Fruit fly (Drosophila melanogaster) whole organism, embryonic: ENCODE results near the gene CG11980.

ENCODE experiments used
- BEAF-32 ChIP-seq: fragments of 200-800 bp; sonication (Bioruptor generic); optimal IDR thresholded peaks from 3 replicates; lab custom pipeline; 2017; ENCODE audit warnings: missing biosample characterization, missing genetic modification characterization, mild to moderate bottlenecking, moderate library complexity, missing genetic modification reagents
- Bgb ChIP-seq: fragments of 200-800 bp; sonication (Bioruptor generic); IDR thresholded peaks from 2 replicates; pipeline ENCODE4 v1.3.6; 2022; ENCODE audit warnings: missing biosample characterization, missing genetic modification characterization; ENCODE audit not compliant: partially characterized antibody
- CG1024 ChIP-seq: fragments of 200-800 bp; sonication (Bioruptor generic); IDR thresholded peaks from 2 replicates; pipeline ENCODE4 v1.3.6; 2022; ENCODE audit warnings: missing biosample characterization, missing genetic modification characterization
- CG11456 ChIP-seq: fragments of 200-800 bp; sonication (Bioruptor generic); IDR thresholded peaks from 3 replicates; pipeline ENCODE4 v1.3.6; 2022; ENCODE audit warnings: missing biosample characterization, missing genetic modification characterization
- CG11504 ChIP-seq: fragments of 200-800 bp; sonication (Bioruptor generic); optimal IDR thresholded peaks from 3 replicates; lab custom pipeline; 2019; ENCODE audit warnings: missing biosample characterization, mild to moderate bottlenecking, missing genetic modification characterization, moderate library complexity
- CG13624 ChIP-seq: fragments of 200-800 bp; sonication (Bioruptor generic); optimal IDR thresholded peaks from 2 replicates; lab custom pipeline; 2016; ENCODE audit warnings: missing biosample characterization, missing genetic modification characterization
- CG14860 ChIP-seq: fragments of 200-800 bp; sonication (Bioruptor generic); IDR thresholded peaks from 3 replicates; pipeline ENCODE4 v1.3.6; 2022; ENCODE audit warnings: missing biosample characterization, missing genetic modification characterization; ENCODE audit not compliant: partially characterized antibody
- CG17912 ChIP-seq: fragments of 200-800 bp; sonication (Bioruptor generic); optimal IDR thresholded peaks from 2 replicates; lab custom pipeline; 2018; ENCODE audit warnings: missing biosample characterization, mild to moderate bottlenecking, missing genetic modification characterization
- CG18476 ChIP-seq: fragments of 200-800 bp; sonication (Bioruptor generic); optimal IDR thresholded peaks from 2 replicates; lab custom pipeline; 2016; ENCODE audit warnings: missing biosample characterization, mild to moderate bottlenecking, missing genetic modification characterization
- CG32767 ChIP-seq: fragments of 200-800 bp; sonication (Bioruptor generic); IDR thresholded peaks from 2 replicates; pipeline ENCODE4 v1.3.6; 2022; ENCODE audit warnings: missing biosample characterization, missing genetic modification characterization
- CG32772 ChIP-seq: fragments of 200-800 bp; sonication (Bioruptor generic); IDR thresholded peaks from 2 replicates; pipeline ENCODE4 v1.3.6; 2022; ENCODE audit warnings: missing biosample characterization, missing genetic modification characterization
- CG33557 ChIP-seq: fragments of 200-800 bp; sonication (Bioruptor generic); optimal IDR thresholded peaks from 2 replicates; lab custom pipeline; 2019; ENCODE audit warnings: missing biosample characterization, mild to moderate bottlenecking, missing genetic modification characterization, moderate library complexity
- CG34224 ChIP-seq: fragments of 200-800 bp; sonication (Bioruptor generic); IDR thresholded peaks from 3 replicates; pipeline ENCODE4 v1.3.6; 2022; ENCODE audit warnings: missing biosample characterization, missing genetic modification characterization; ENCODE audit not compliant: partially characterized antibody
- CG3838 ChIP-seq: fragments of 200-800 bp; sonication (Bioruptor generic); optimal IDR thresholded peaks from 3 replicates; lab custom pipeline; 2016; ENCODE audit warnings: missing biosample characterization, missing genetic modification characterization
- CG42726 ChIP-seq: fragments of 200-800 bp; sonication (Bioruptor generic); IDR thresholded peaks from 2 replicates; pipeline ENCODE4 v1.3.6; 2022; ENCODE audit warnings: missing biosample characterization, missing genetic modification characterization; ENCODE audit not compliant: partially characterized antibody
- CG4282 ChIP-seq: fragments of 200-800 bp; sonication (Bioruptor generic); optimal IDR thresholded peaks from 2 replicates; lab custom pipeline; 2016; ENCODE audit warnings: missing biosample characterization, missing genetic modification characterization
- CG7357 ChIP-seq: fragments of 200-800 bp; sonication (Bioruptor generic); IDR thresholded peaks from 3 replicates; pipeline ENCODE4 v1.3.6; 2022; ENCODE audit warnings: missing biosample characterization, missing genetic modification characterization
- CG7839 ChIP-seq: fragments of 200-800 bp; sonication (Bioruptor generic); optimal IDR thresholded peaks from 3 replicates; lab custom pipeline; 2018; ENCODE audit warnings: missing biosample characterization, mild to moderate bottlenecking, missing genetic modification characterization, moderate library complexity
- CG7963 ChIP-seq: fragments of 200-800 bp; sonication (Bioruptor generic); IDR thresholded peaks from 3 replicates; pipeline ENCODE4 v1.3.6; 2022; ENCODE audit warnings: missing biosample characterization, missing genetic modification characterization; ENCODE audit not compliant: partially characterized antibody
- CG8290 ChIP-seq, 3 experiments: fragments of 200-800 bp; sonication (Bioruptor generic); optimal IDR thresholded peaks; 2 replicates each; lab custom pipeline; 2016 to 2019; ENCODE audit warnings: missing biosample characterization in 3 of 3, missing genetic modification characterization in 3 of 3, mild to moderate bottlenecking in 2 of 3, moderate library complexity in 1 of 3
- CG9797 ChIP-seq: fragments of 200-800 bp; sonication (Bioruptor generic); optimal IDR thresholded peaks from 3 replicates; lab custom pipeline; 2018; ENCODE audit warnings: missing biosample characterization, mild to moderate bottlenecking, missing genetic modification characterization
- CG9817 ChIP-seq: fragments of 200-800 bp; sonication (Bioruptor generic); optimal IDR thresholded peaks from 2 replicates; lab custom pipeline; 2018; ENCODE audit warnings: missing biosample characterization, mild to moderate bottlenecking, missing genetic modification characterization, moderate library complexity
- CG9876 ChIP-seq: fragments of 200-800 bp; sonication (Bioruptor generic); optimal IDR thresholded peaks from 2 replicates; lab custom pipeline; 2016; ENCODE audit warnings: missing biosample characterization, missing genetic modification characterization
- CTCF ChIP-seq: fragments of 200-800 bp; sonication (Bioruptor generic); optimal IDR thresholded peaks from 2 replicates; lab custom pipeline; 2017; ENCODE audit warnings: missing biosample characterization, mild to moderate bottlenecking, missing genetic modification characterization, moderate library complexity
- D19B ChIP-seq: fragments of 200-800 bp; sonication (Bioruptor generic); optimal IDR thresholded peaks from 2 replicates; lab custom pipeline; 2017; ENCODE audit warnings: missing biosample characterization, mild to moderate bottlenecking, missing genetic modification characterization
- Eip74EF ChIP-seq, 2 experiments: fragments of 200-800 bp in 1 of 2; fragments of >200 bp in 1 of 2; sonication (Bioruptor generic) in 1 of 2; optimal IDR thresholded peaks; 2 replicates each; lab custom pipeline; 2017 to 2019; ENCODE audit warnings: missing biosample characterization in 2 of 2, missing genetic modification characterization in 2 of 2, mild to moderate bottlenecking in 1 of 2, moderate library complexity in 1 of 2
- Fer1 ChIP-seq: fragments of 200-800 bp; sonication (Bioruptor generic); optimal IDR thresholded peaks from 2 replicates; lab custom pipeline; 2017; ENCODE audit warnings: missing biosample characterization, mild to moderate bottlenecking, missing genetic modification characterization
- GATAe ChIP-seq: fragments of 200-800 bp; sonication (Bioruptor generic); conservative IDR thresholded peaks from 2 replicates; pipeline ENCODE4 v1.3.6; 2022; ENCODE audit warnings: missing biosample characterization, missing genetic modification characterization
- Hey ChIP-seq: fragments of 200-800 bp; sonication (Bioruptor generic); optimal IDR thresholded peaks from 3 replicates; lab custom pipeline; 2018; ENCODE audit warnings: missing biosample characterization, mild to moderate bottlenecking, missing genetic modification characterization
- Hr78 ChIP-seq, 2 experiments: fragments of 200-800 bp in 1 of 2; fragments of >200 bp in 1 of 2; sonication (Bioruptor generic) in 1 of 2; optimal IDR thresholded peaks; 2 replicates each; lab custom pipeline; 2017 to 2019; ENCODE audit warnings: missing biosample characterization in 2 of 2, missing genetic modification characterization in 2 of 2, mild to moderate bottlenecking in 1 of 2, moderate library complexity in 1 of 2
- Ptx1 ChIP-seq: fragments of 200-800 bp; sonication (Bioruptor generic); IDR thresholded peaks from 2 replicates; pipeline ENCODE4 v1.3.6; 2022; ENCODE audit warnings: missing biosample characterization, missing genetic modification characterization
- amos ChIP-seq: fragments of 200-800 bp; sonication (Bioruptor generic); IDR thresholded peaks from 2 replicates; pipeline ENCODE4 v1.3.6; 2022; ENCODE audit warnings: missing biosample characterization, missing genetic modification characterization; ENCODE audit not compliant: partially characterized antibody
- bcd ChIP-seq: fragments of 200-800 bp; sonication (Bioruptor generic); optimal IDR thresholded peaks from 2 replicates; lab custom pipeline; 2017; ENCODE audit warnings: missing biosample characterization, mild to moderate bottlenecking, missing genetic modification characterization
- dmrt99B ChIP-seq: fragments of 200-800 bp; sonication (Bioruptor generic); optimal IDR thresholded peaks from 2 replicates; lab custom pipeline; 2018; ENCODE audit warnings: missing biosample characterization, mild to moderate bottlenecking, missing genetic modification characterization, moderate library complexity
- fru ChIP-seq: fragments of >200 bp; optimal IDR thresholded peaks from 2 replicates; lab custom pipeline; 2017
- gsb-n ChIP-seq: fragments of 200-800 bp; sonication (Bioruptor generic); optimal IDR thresholded peaks from 3 replicates; lab custom pipeline; 2018; ENCODE audit warnings: missing biosample characterization, mild to moderate bottlenecking, missing genetic modification characterization
- hkb ChIP-seq, 2 experiments: fragments of 200-800 bp in 1 of 2; fragments of >200 bp in 1 of 2; sonication (Bioruptor generic) in 1 of 2; IDR thresholded peaks in 1 of 2; optimal IDR thresholded peaks in 1 of 2; 2 replicates each; pipeline versions ENCODE4 v1.3.6 to Lab custom; 2017 to 2022; ENCODE audit warnings: missing biosample characterization in 1 of 2, missing genetic modification characterization in 1 of 2
- ind ChIP-seq: fragments of 200-800 bp; sonication (Bioruptor generic); optimal IDR thresholded peaks from 3 replicates; lab custom pipeline; 2016; ENCODE audit warnings: missing biosample characterization, missing genetic modification characterization
- mld ChIP-seq: fragments of 200-800 bp; sonication (Bioruptor generic); IDR thresholded peaks from 3 replicates; pipeline ENCODE4 v1.3.6; 2022; ENCODE audit warnings: missing biosample characterization, missing genetic modification characterization; ENCODE audit not compliant: partially characterized antibody
- nmo ChIP-seq: fragments of 200-800 bp; sonication (Bioruptor generic); optimal IDR thresholded peaks from 2 replicates; lab custom pipeline; 2018; ENCODE audit warnings: missing biosample characterization, mild to moderate bottlenecking, missing genetic modification characterization, moderate library complexity
- pan ChIP-seq, 4 experiments: fragments of >200 bp in 3 of 4; fragments of 200-800 bp in 1 of 4; sonication (Bioruptor generic) in 1 of 4; optimal IDR thresholded peaks in 3 of 4; IDR thresholded peaks in 1 of 4; 2 replicates each; pipeline versions ENCODE4 v1.3.6 to Lab custom; 2017 to 2022; ENCODE audit warnings: missing biosample characterization in 2 of 4, missing genetic modification characterization in 2 of 4, mixed read lengths in 1 of 4
- pita ChIP-seq: fragments of 200-800 bp; sonication (Bioruptor generic); optimal IDR thresholded peaks from 2 replicates; lab custom pipeline; 2017; ENCODE audit warnings: missing biosample characterization, mild to moderate bottlenecking, missing genetic modification characterization
- seq ChIP-seq: fragments of 200-800 bp; sonication (Bioruptor generic); IDR thresholded peaks from 2 replicates; pipeline ENCODE4 v1.3.6; 2022; ENCODE audit warnings: missing biosample characterization, missing genetic modification characterization
- tap ChIP-seq: fragments of 200-800 bp; optimal IDR thresholded peaks from 3 replicates; lab custom pipeline; 2019; ENCODE audit warnings: missing biosample characterization, mild to moderate bottlenecking, missing genetic modification characterization, moderate library complexity
- ttk ChIP-seq: fragments of 200-800 bp; sonication (Bioruptor generic); IDR thresholded peaks from 2 replicates; pipeline ENCODE4 v2.1.2; 2022; ENCODE audit warnings: missing biosample characterization, missing genetic modification characterization
- tx ChIP-seq: fragments of 200-800 bp; sonication (Bioruptor generic); optimal IDR thresholded peaks from 2 replicates; lab custom pipeline; 2016; ENCODE audit warnings: missing biosample characterization, missing genetic modification characterization

The CG11980 gene

dm6 chr3R:9033619-9034401 is 30.0 kb downstream of the CG11980 start (continued):
- TF ChIP-seq nmo (GFP tag; lab: Kevin White, UChicago), result peak; percentile 88
- peak; percentile 63 for TF ChIP-seq seq (GFP tag; lab: Robert Waterston, UW)
- TF ChIP-seq tap (tag; lab: Kevin White, UChicago), result peak; percentile 79
- no peak for TF ChIP-seq CG14860 (GFP tag; lab: Robert Waterston, UW)
- peak; percentile 88 for TF ChIP-seq CG33557 (GFP tag; lab: Kevin White, UChicago)
- TF ChIP-seq CG9797 (GFP tag; lab: Kevin White, UChicago), result no peak
- peak; percentile 54 for TF ChIP-seq CG17912 (GFP tag; lab: Kevin White, UChicago)
- peak; percentile 64 for TF ChIP-seq D19B
- peak; percentile 50 for TF ChIP-seq CG8290 (GFP tag; optimal IDR thresholded peaks at IDR 0.05; lab: Kevin White, UChicago)
- TF ChIP-seq CG8290 (tag; optimal IDR thresholded peaks at IDR 0.05; lab: Kevin White, UChicago), result peak; percentile 62 to 88
- no peak for TF ChIP-seq CG11456 (GFP tag; lab: Robert Waterston, UW)
- TF ChIP-seq CG7839 (tag; lab: Kevin White, UChicago), result peak; percentile 88
- TF ChIP-seq CG7357 (GFP tag; lab: Robert Waterston, UW), result no peak
- TF ChIP-seq pan (optimal IDR thresholded peaks at IDR 0.05; lab: Kevin White, UChicago), result no peak
- peak in 1 of 2 experiments; percentile 56 for TF ChIP-seq pan (GFP tag; optimal IDR thresholded peaks at IDR 0.05 in 1 of 2, IDR thresholded peaks at IDR 0.05 in 1 of 2)
- TF ChIP-seq ttk (GFP tag; lab: Robert Waterston, UW), result 0 out of 2 replicates have a peak, but pooled peaks have one; percentile 14
- peak; percentile 75; the same call in 1 of the 2 replicates for TF ChIP-seq CG42726 (GFP tag; lab: Robert Waterston, UW)
- TF ChIP-seq CG7963 (GFP tag; lab: Robert Waterston, UW), result no peak
- peak; percentile 57 for TF ChIP-seq ind
- peak; percentile 80 for TF ChIP-seq gsb-n (tag; lab: Kevin White, UChicago)
- TF ChIP-seq mld (GFP tag; lab: Robert Waterston, UW), result no peak
- TF ChIP-seq CG32767, result peak; percentile 70; the same call in 1 of the 2 replicates
- TF ChIP-seq CG34224, result 0 out of 3 replicates have a peak, but pooled peaks have one; percentile 15
- TF ChIP-seq CG9876 (GFP tag; lab: Kevin White, UChicago), result no peak
- TF ChIP-seq BEAF-32 (GFP tag; lab: Kevin White, UChicago), result peak; percentile 6
- TF ChIP-seq CG18476 (GFP tag; lab: Kevin White, UChicago), result peak; percentile 61
- peak; percentile 82 for TF ChIP-seq bcd (GFP tag; lab: Kevin White, UChicago)
- TF ChIP-seq CG4282 (GFP tag; lab: Kevin White, UChicago), result no peak
- peak; percentile 89 for TF ChIP-seq dmrt99B (tag; lab: Kevin White, UChicago)
- peak; percentile 68 for TF ChIP-seq CG32772 (GFP tag; lab: Robert Waterston, UW)
- TF ChIP-seq CG3838 (GFP tag; lab: Kevin White, UChicago), result peak; percentile 39
- peak; percentile 90 for TF ChIP-seq Fer1 (GFP tag; lab: Kevin White, UChicago)
- TF ChIP-seq Ptx1 (GFP tag; lab: Robert Waterston, UW), result peak; percentile 71
- no peak for TF ChIP-seq tx (GFP tag; lab: Kevin White, UChicago)
- peak; percentile 69 for TF ChIP-seq CG13624 (GFP tag; lab: Kevin White, UChicago)
- peak; percentile 6 for TF ChIP-seq CTCF (GFP tag; lab: Kevin White, UChicago)
- TF ChIP-seq Hey (tag; lab: Kevin White, UChicago), result peak; percentile 22
- TF ChIP-seq CG1024 (GFP tag; lab: Robert Waterston, UW), result no peak
- peak in 1 of 2 experiments; percentile 74 for TF ChIP-seq Hr78 (GFP tag; optimal IDR thresholded peaks at IDR 0.05; lab: Kevin White, UChicago)
- peak; percentile 88 for TF ChIP-seq CG11504
- no peak for TF ChIP-seq hkb (optimal IDR thresholded peaks at IDR 0.05; lab: Kevin White, UChicago)
- TF ChIP-seq hkb (GFP tag; IDR thresholded peaks at IDR 0.05; lab: Robert Waterston, UW), result peak; percentile 41; the same call in 1 of the 2 replicates
- TF ChIP-seq Eip74EF (GFP tag; optimal IDR thresholded peaks at IDR 0.05; lab: Kevin White, UChicago), result peak in 1 of 2 experiments; percentile 87
- peak; percentile 50; the same call in 1 of the 2 replicates for TF ChIP-seq Bgb
- peak; percentile 72 for TF ChIP-seq CG9817
- peak; percentile 47; the same call in 1 of the 2 replicates for TF ChIP-seq amos (GFP tag; lab: Robert Waterston, UW)
- TF ChIP-seq fru, result no peak
- no peak for TF ChIP-seq GATAe
- no peak for TF ChIP-seq pita (GFP tag; lab: Kevin White, UChicago)
